Fruit fly (Drosophila melanogaster): ENCODE data around the gene CG11369.

Gene CG11369

dm6 chrX:7553446-7553845, 20.6 kb upstream of the CG11369 start (continued):
- TF ChIP-seq bab2 (GFP tag; optimal IDR thresholded peaks at IDR 0.05) (no peak), TFAM (GFP tag; optimal IDR thresholded peaks at IDR 0.05) (no peak), CG32767 (GFP tag; IDR thresholded peaks at IDR 0.05) (0 out of 2 replicates have a peak, but pooled peaks have one; percentile 20), CG11093 (GFP tag; IDR thresholded peaks at IDR 0.05) (no peak; the same call in 2 of the 3 replicates), Scr (GFP tag; IDR thresholded peaks at IDR 0.05; ENCODE audit: partially characterized antibody) (no peak), CG30020 (tag; optimal IDR thresholded peaks at IDR 0.05) (no peak), kni (GFP tag; optimal IDR thresholded peaks at IDR 0.05) (peak; percentile 92), ATbp (GFP tag; optimal IDR thresholded peaks at IDR 0.05) (peak; percentile 55), wek (GFP tag; optimal IDR thresholded peaks at IDR 0.05) (peak; percentile 27), HLH4C (GFP tag; IDR thresholded peaks at IDR 0.05; ENCODE audit: partially characterized antibody) (no peak), CG31388 (GFP tag; optimal IDR thresholded peaks at IDR 0.05) (no peak), Tbp (GFP tag; optimal IDR thresholded peaks at IDR 0.05) (no peak), jigr1 (GFP tag; IDR thresholded peaks at IDR 0.05) (no peak), Ets97D (GFP tag; optimal IDR thresholded peaks at IDR 0.05) (no peak), Dll (GFP tag; IDR thresholded peaks at IDR 0.05; ENCODE audit: partially characterized antibody) (no peak), CG15514 (GFP tag; optimal IDR thresholded peaks at IDR 0.05) (no peak), Hr51 (GFP tag; optimal IDR thresholded peaks at IDR 0.05) (no peak), gem (tag; optimal IDR thresholded peaks at IDR 0.05) (peak; percentile 39), disco-r (GFP tag; optimal IDR thresholded peaks at IDR 0.05) (no peak), CG12071 (GFP tag; optimal IDR thresholded peaks at IDR 0.05) (peak; percentile 34), CG8388 (GFP tag; optimal IDR thresholded peaks at IDR 0.05) (no peak), da (GFP tag; optimal IDR thresholded peaks at IDR 0.05) (no peak), en (GFP tag; optimal IDR thresholded peaks at IDR 0.05) (no peak), CkIIα-i1 (GFP tag; IDR thresholded peaks at IDR 0.05) (no peak), CG16863 (GFP tag; optimal IDR thresholded peaks at IDR 0.05) (no peak), grn (GFP tag; optimal IDR thresholded peaks at IDR 0.05) (peak; percentile 3), onecut (GFP tag; IDR thresholded peaks at IDR 0.05) (peak; percentile 45; the same call in 1 of the 2 replicates), CG10979 (tag; optimal IDR thresholded peaks at IDR 0.05) (peak; percentile 20), Stat92E (GFP tag; optimal IDR thresholded peaks at IDR 0.05) (no peak), odd (GFP tag; optimal IDR thresholded peaks at IDR 0.05) (peak; percentile 49), Drgx (GFP tag; IDR thresholded peaks at IDR 0.05) (no peak), Antp (GFP tag; optimal IDR thresholded peaks at IDR 0.05) (no peak), Optix (GFP tag; IDR thresholded peaks at IDR 0.05) (no peak), CG17328 (GFP tag; IDR thresholded peaks at IDR 0.05) (peak; percentile 50; the same call in 1 of the 2 replicates), Atf6 (GFP tag; IDR thresholded peaks at IDR 0.05) (no peak), slp2 (GFP tag; optimal IDR thresholded peaks at IDR 0.05) (no peak), stc (GFP tag; IDR thresholded peaks at IDR 0.05) (no peak), CG2129 (GFP tag; IDR thresholded peaks at IDR 0.05; ENCODE audit: partially characterized antibody) (no peak), zen2 (GFP tag; IDR thresholded peaks at IDR 0.05; ENCODE audit: partially characterized antibody) (no peak), Hey (tag; optimal IDR thresholded peaks at IDR 0.05) (peak; percentile 54), CG10959 (GFP tag; IDR thresholded peaks at IDR 0.05) (0 out of 2 replicates have a peak, but pooled peaks have one; percentile 11), CG6175 (GFP tag; IDR thresholded peaks at IDR 0.05) (no peak), CG4282 (GFP tag; optimal IDR thresholded peaks at IDR 0.05) (no peak), ttk (GFP tag; IDR thresholded peaks at IDR 0.05) (no peak), lola (GFP tag; optimal IDR thresholded peaks at IDR 0.05) (peak in 1 of 3 experiments; percentile 50), NK7.1 (GFP tag; optimal IDR thresholded peaks at IDR 0.05) (no peak), mld (GFP tag; IDR thresholded peaks at IDR 0.05; ENCODE audit: partially characterized antibody) (no peak), gro (GFP tag; optimal IDR thresholded peaks at IDR 0.05) (no peak), Dbx (GFP tag; IDR thresholded peaks at IDR 0.05) (no peak), HmgZ (tag; optimal IDR thresholded peaks at IDR 0.05) (no peak), Chrac-16 (GFP tag; optimal IDR thresholded peaks at IDR 0.05) (no peak)
